Worm (Caenorhabditis elegans): ENCODE results near the gene ZK354.7.

DNA sequence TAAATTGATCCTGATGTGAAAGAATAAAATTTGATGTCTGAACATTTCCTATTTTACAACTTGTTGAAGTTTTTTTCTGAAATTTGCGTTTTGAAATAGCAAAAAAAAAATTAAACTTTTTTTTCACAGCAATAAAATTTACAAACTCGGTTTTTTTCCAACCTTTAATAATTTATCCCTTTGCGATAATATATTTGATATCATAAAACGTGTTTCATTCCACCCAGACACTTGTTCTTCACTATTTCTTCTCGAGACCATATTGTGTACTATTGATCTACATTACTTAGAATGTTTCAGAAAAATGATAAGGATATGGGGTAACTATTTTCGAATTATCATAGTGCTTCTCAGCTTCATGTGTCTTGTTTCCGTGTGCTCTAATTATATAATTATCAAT lies 23.2 kb upstream of the ZK354.7 start, which contains the start of gene Y4C6B.4:
- TF ChIP-seq madf-5 (GFP tag; IDR thresholded peaks at IDR 0.05) = no peak
- TF ChIP-seq F37D6.2 (tag; optimal IDR thresholded peaks at IDR 0.05) = no peak
- TF ChIP-seq nhr-102 (tag; optimal IDR thresholded peaks at IDR 0.05) = no peak
- TF ChIP-seq tra-1 (GFP tag; IDR thresholded peaks at IDR 0.05) = no peak

Measured in whole organism, L4 larva.